Worm (Caenorhabditis elegans) whole organism, early embryonic: ENCODE measurements around the gene sym-3.
A peak's percentile ranks its signal among the peaks of the same experiment; 100 is the strongest.

Source experiments
- B0310.2 ChIP-seq: sonication (generic microtip); optimal IDR thresholded peaks from 2 replicates; lab custom pipeline; 2016; ENCODE audit warnings: mild to moderate bottlenecking, missing genetic modification characterization, missing compliant biosample characterization
- F13C5.2 ChIP-seq: sonication (generic microtip); optimal IDR thresholded peaks from 2 replicates; lab custom pipeline; 2017; ENCODE audit warnings: mild to moderate bottlenecking, missing genetic modification characterization, inconsistent platforms, missing compliant biosample characterization
- aly-1 ChIP-seq: sonication (generic microtip); optimal IDR thresholded peaks from 2 replicates; lab custom pipeline; 2016; ENCODE audit warnings: missing genetic modification characterization, missing compliant biosample characterization
- ama-1 ChIP-seq: fragments of 150-350 bp; optimal IDR thresholded peaks from 2 replicates; lab custom pipeline; 2014
- ceh-13 ChIP-seq: fragments of 200-800 bp; sonication (Bioruptor generic); optimal IDR thresholded peaks from 2 replicates; lab custom pipeline; 2018; ENCODE audit warnings: mild to moderate bottlenecking, missing genetic modification characterization, missing compliant biosample characterization
- ceh-36 ChIP-seq: sonication (generic microtip); optimal IDR thresholded peaks from 2 replicates; lab custom pipeline; 2016; ENCODE audit warnings: missing genetic modification characterization, inconsistent platforms, missing compliant biosample characterization
- ets-7 ChIP-seq: sonication (generic microtip); optimal IDR thresholded peaks from 2 replicates; lab custom pipeline; 2016; ENCODE audit warnings: missing genotype, missing genetic modification characterization, missing compliant biosample characterization
- flt-1 ChIP-seq: fragments of 200-800 bp; sonication (Bioruptor generic); IDR thresholded peaks from 2 replicates; pipeline ENCODE4 v1.3.6; 2022; ENCODE audit warnings: missing genetic modification characterization, missing compliant biosample characterization
- hmbx-1 ChIP-seq: sonication (generic microtip); optimal IDR thresholded peaks from 2 replicates; lab custom pipeline; 2016; ENCODE audit warnings: mild to moderate bottlenecking, missing genetic modification characterization, missing compliant biosample characterization
- hmg-4 ChIP-seq: fragments of 200-800 bp; sonication (Bioruptor generic); optimal IDR thresholded peaks from 2 replicates; lab custom pipeline; 2018; ENCODE audit warnings: mild to moderate bottlenecking, missing genetic modification characterization, missing compliant biosample characterization
- hnd-1 ChIP-seq: sonication (generic microtip); optimal IDR thresholded peaks from 2 replicates; lab custom pipeline; 2016; ENCODE audit warnings: missing genetic modification characterization, missing compliant biosample characterization
- pes-1 ChIP-seq: fragments of 200-800 bp; sonication (Bioruptor generic); IDR thresholded peaks from 2 replicates; pipeline ENCODE4 v1.3.6; 2022; ENCODE audit warnings: missing genetic modification reagents, missing genetic modification characterization, missing compliant biosample characterization
- scrt-1 ChIP-seq: fragments of 200-800 bp; sonication (Bioruptor generic); IDR thresholded peaks from 2 replicates; pipeline ENCODE4 v1.3.6; 2022; ENCODE audit warnings: missing genetic modification characterization, missing compliant biosample characterization
- sea-1 ChIP-seq: fragments of 200-800 bp; sonication (Bioruptor generic); conservative IDR thresholded peaks from 2 replicates; pipeline ENCODE4 v1.3.6; 2022; ENCODE audit warnings: missing genetic modification characterization, missing compliant biosample characterization
- tbx-11 ChIP-seq: fragments of 200-800 bp; sonication (Bioruptor generic); IDR thresholded peaks from 2 replicates; pipeline ENCODE4 v1.3.6; 2022; ENCODE audit warnings: missing genetic modification characterization, missing compliant biosample characterization
- tbx-37 ChIP-seq: fragments of 200-800 bp; sonication (Bioruptor generic); conservative IDR thresholded peaks from 2 replicates; pipeline ENCODE4 v1.3.6; 2022; ENCODE audit warnings: missing genetic modification reagents, missing genetic modification characterization, missing compliant biosample characterization
- tra-4 ChIP-seq: sonication (generic microtip); optimal IDR thresholded peaks from 2 replicates; lab custom pipeline; 2017; ENCODE audit warnings: missing genetic modification characterization, missing compliant biosample characterization

The sym-3 gene

DNA sequence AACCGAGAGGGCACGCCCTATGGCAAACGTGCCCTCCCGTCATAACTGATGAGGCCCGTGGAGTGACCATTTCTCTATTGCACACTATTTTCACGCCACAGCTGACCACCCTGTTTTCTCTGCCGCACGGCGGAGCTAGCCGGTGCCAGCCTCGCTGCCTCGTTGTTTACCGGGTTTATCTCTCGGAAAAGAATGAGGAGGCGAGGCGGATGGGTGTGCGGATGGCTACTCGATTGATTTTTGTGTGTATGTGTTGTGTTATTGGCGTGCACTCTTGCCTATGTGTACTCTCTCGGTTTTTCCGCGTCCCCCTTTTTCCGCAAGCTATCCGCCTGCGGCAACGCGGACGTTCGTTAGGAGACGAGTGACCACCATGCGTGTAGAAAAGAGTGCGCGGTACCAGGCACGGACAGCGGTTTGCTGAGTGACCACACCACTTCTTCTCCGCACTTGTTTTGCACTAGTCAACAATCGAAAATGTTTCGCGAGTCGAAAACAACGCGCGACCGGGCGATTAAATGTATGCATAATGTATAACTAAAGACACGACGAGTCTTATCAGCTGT is 38.5 kb downstream of the sym-3 start:
- TF ChIP-seq tra-4 (no peak), sea-1 (0 out of 2 replicates have a peak, but pooled peaks have one; percentile 36), B0310.2 (peak; percentile 74), ets-7 (peak; percentile 76), tbx-11 (GFP tag; lab: Robert Waterston, UW) (0 out of 2 replicates have a peak, but pooled peaks have one; percentile 50), hmbx-1 (no peak), aly-1 (tag; lab: Kevin White, UChicago) (peak; percentile 77), ceh-13 (GFP tag; lab: Kevin White, UChicago) (peak; percentile 26), F13C5.2 (tag; lab: Kevin White, UChicago) (peak; percentile 80), ama-1 (lab: Kevin White, UChicago) (no peak), flt-1 (GFP tag; lab: Robert Waterston, UW) (peak; percentile 60), scrt-1 (GFP tag; lab: Robert Waterston, UW) (peak; percentile 6; the same call in 1 of the 2 replicates), pes-1 (GFP tag; lab: Robert Waterston, UW) (no peak), ceh-36 (tag; lab: Kevin White, UChicago) (no peak), hmg-4 (GFP tag; lab: Kevin White, UChicago) (peak; percentile 94)

DNA sequence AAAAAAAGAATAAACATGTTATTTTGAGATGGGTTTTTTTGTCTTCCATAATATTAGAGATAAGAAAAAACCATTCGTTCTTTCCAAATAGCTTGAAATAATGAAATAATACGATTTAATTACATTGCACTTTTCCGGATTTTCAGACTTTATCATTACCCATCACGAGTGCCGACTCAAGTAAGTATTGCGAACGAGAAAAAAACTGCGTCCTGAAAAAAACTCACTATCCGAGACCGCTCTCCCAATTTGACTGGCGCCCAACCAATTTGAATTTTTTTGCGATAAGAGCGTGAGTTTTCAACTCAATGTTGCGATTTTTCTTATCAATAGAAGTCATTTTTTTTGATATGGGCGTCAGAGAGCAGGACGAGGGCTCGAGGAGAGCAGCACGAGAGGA is 39.5 kb downstream of the sym-3 start:
- TF ChIP-seq ceh-13 (GFP tag; lab: Kevin White, UChicago): no peak
- no peak for TF ChIP-seq pes-1 (GFP tag; lab: Robert Waterston, UW)
- TF ChIP-seq aly-1 (tag; lab: Kevin White, UChicago): no peak
- TF ChIP-seq ceh-36 (tag; lab: Kevin White, UChicago): no peak
- TF ChIP-seq tbx-11 (GFP tag; lab: Robert Waterston, UW): no peak
- TF ChIP-seq ama-1 (lab: Kevin White, UChicago): no peak
- TF ChIP-seq hnd-1 (tag; lab: Kevin White, UChicago): no peak
- no peak for TF ChIP-seq ets-7
- no peak for TF ChIP-seq tra-4
- no peak for TF ChIP-seq F13C5.2 (tag; lab: Kevin White, UChicago)
- TF ChIP-seq B0310.2: no peak
- TF ChIP-seq hmg-4 (GFP tag; lab: Kevin White, UChicago): no peak
- TF ChIP-seq hmbx-1: no peak
- no peak for TF ChIP-seq sea-1
- no peak for TF ChIP-seq flt-1 (GFP tag; lab: Robert Waterston, UW)
- no peak for TF ChIP-seq tbx-37
- TF ChIP-seq scrt-1 (GFP tag; lab: Robert Waterston, UW): no peak

DNA sequence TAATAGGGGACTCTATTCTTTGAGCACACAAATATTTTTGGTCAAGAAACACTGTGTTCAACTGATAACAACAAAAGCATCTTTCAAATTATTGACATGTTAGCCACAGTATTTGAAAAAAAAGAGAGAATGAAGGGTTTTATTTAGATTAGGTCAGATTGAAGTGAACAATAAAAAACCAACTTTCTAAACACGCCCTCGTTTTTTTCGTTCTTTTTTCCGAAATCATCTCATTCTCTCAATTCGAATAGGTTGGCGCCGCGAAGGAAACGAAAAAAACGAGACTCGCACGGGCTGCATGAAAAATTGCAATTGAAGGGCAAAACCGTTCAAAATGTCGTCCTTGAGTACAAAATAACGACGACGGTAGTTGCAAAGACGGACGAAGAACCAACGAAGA is 40.8 kb downstream of the sym-3 start:
- TF ChIP-seq hnd-1 (tag; lab: Kevin White, UChicago) (no peak), tbx-11 (GFP tag; lab: Robert Waterston, UW) (no peak), hmbx-1 (no peak)

DNA sequence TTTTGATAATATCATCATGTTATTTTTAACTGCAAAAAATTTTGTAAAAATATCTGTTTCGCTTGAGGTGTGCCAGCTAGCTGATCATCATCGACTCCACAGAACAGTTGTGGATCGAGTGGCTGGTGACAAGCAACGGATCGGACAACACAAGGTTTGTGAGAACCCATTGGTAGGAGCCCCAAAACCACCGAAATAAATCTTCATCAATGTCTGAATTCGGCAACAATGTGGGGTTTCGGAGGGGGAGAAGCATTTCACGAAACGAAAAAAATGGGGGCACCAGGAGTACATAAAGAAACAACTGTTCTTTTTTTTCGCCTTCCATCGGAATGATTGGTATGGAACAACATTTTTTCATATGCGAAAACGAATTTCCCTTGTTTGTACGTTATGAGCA is 41.8 kb downstream of the sym-3 start:
- TF ChIP-seq sea-1: no peak
- TF ChIP-seq B0310.2: no peak
- TF ChIP-seq tbx-37: no peak
- TF ChIP-seq F13C5.2 (tag; lab: Kevin White, UChicago): no peak
- TF ChIP-seq ama-1 (lab: Kevin White, UChicago): no peak
- TF ChIP-seq hnd-1 (tag; lab: Kevin White, UChicago): no peak
- TF ChIP-seq hmbx-1: no peak

DNA sequence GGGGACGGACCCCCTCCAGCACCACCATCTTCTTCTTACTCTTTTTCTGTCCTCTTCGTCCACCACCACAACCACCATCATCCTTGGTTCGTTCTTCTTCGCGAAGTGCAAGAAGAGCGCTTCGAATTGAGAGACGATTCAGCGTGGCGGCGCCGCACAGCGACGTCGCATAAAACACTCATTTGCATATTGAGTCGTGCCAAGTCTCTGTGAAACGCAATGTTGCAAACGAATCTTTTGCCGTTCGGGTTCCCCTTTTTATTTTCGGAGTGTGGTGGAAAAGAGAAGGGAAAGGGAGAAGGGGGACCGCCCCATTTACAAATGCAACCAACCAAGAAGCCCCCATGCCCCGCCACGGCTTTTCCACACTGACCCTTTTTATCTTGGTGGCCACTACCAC is 42.8 kb downstream of the sym-3 start:
- TF ChIP-seq F13C5.2 (tag; lab: Kevin White, UChicago) (peak; percentile 55), ceh-13 (GFP tag; lab: Kevin White, UChicago) (no peak), flt-1 (GFP tag; lab: Robert Waterston, UW) (0 out of 2 replicates have a peak, but pooled peaks have one; percentile 7), B0310.2 (peak; percentile 1), aly-1 (tag; lab: Kevin White, UChicago) (peak; percentile 23), hmg-4 (GFP tag; lab: Kevin White, UChicago) (peak; percentile 75)

DNA sequence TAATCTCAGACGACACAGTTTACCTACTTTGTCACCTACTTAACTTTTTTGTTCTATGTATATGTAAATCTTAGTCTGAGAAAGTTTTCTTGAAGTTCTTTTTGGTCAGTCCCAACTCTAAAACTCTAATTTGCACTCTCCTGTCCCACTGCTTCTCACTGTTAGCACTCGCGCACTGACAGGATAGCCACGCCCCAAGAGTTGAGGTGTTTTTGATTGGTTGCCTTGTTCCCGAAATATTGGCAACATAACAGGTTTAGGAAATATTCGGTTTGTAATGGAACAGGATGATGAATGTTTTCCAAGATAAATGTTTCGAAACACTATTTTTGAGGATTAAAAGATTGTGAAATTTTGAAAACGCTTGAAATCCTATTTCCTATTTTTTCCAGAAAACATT is 43.5 kb downstream of the sym-3 start:
- no peak for TF ChIP-seq sea-1
- no peak for TF ChIP-seq hmbx-1
- TF ChIP-seq pes-1 (GFP tag; lab: Robert Waterston, UW): no peak
- no peak for TF ChIP-seq F13C5.2 (tag; lab: Kevin White, UChicago)
- TF ChIP-seq flt-1 (GFP tag; lab: Robert Waterston, UW): no peak
- TF ChIP-seq ets-7: no peak
- no peak for TF ChIP-seq hnd-1 (tag; lab: Kevin White, UChicago)
- no peak for TF ChIP-seq ceh-13 (GFP tag; lab: Kevin White, UChicago)
- TF ChIP-seq scrt-1 (GFP tag; lab: Robert Waterston, UW): no peak

DNA sequence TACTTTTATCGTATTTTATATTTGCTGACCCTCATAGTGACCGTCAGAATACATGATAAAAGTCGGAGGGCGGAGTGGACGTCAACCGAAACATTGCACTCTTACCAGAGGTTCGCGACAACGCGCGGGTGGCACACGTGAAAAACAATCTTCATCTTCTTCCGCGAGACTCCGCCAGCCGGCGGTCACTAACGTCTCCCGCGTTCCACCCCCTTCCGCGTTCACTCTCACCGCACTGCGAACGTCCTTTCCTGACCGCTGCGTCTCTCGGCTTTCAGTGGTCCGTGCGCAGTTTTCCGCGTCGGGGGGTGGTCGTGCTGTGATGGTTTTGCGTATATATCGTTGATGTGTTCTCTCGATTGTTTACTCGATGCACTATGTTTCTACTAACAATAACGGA is 44.6 kb downstream of the sym-3 start:
- TF ChIP-seq B0310.2 (no peak), tra-4 (no peak), hmbx-1 (no peak), F13C5.2 (tag; lab: Kevin White, UChicago) (peak; percentile 29), scrt-1 (GFP tag; lab: Robert Waterston, UW) (0 out of 2 replicates have a peak, but pooled peaks have one; percentile 19), ets-7 (no peak), ceh-13 (GFP tag; lab: Kevin White, UChicago) (no peak), aly-1 (tag; lab: Kevin White, UChicago) (no peak), ama-1 (lab: Kevin White, UChicago) (no peak), ceh-36 (tag; lab: Kevin White, UChicago) (no peak), tbx-11 (GFP tag; lab: Robert Waterston, UW) (no peak), pes-1 (GFP tag; lab: Robert Waterston, UW) (no peak), tbx-37 (no peak), sea-1 (0 out of 2 replicates have a peak, but pooled peaks have one; percentile 16), flt-1 (GFP tag; lab: Robert Waterston, UW) (0 out of 2 replicates have a peak, but pooled peaks have one; percentile 34), hnd-1 (tag; lab: Kevin White, UChicago) (no peak), hmg-4 (GFP tag; lab: Kevin White, UChicago) (peak; percentile 86)
